Fruit fly (Drosophila melanogaster) whole organism, prepupa: ENCODE measurements around the gene CG15525.

Experiments
- CG10631 ChIP-seq: fragments of 200-800 bp; sonication (Bioruptor generic); optimal IDR thresholded peaks from 2 replicates; lab custom pipeline; 2016; ENCODE audit warnings: missing biosample characterization, missing genetic modification characterization
- CG10669 ChIP-seq: fragments of 200-800 bp; sonication (Bioruptor generic); optimal IDR thresholded peaks from 3 replicates; lab custom pipeline; 2018; ENCODE audit warnings: missing biosample characterization, mild to moderate bottlenecking, missing genetic modification characterization, moderate library complexity
- CG11294 ChIP-seq: fragments of 200-800 bp; sonication (Bioruptor generic); IDR thresholded peaks from 2 replicates; pipeline ENCODE4 v1.3.6; 2022; ENCODE audit warnings: missing biosample characterization, missing genetic modification characterization
- CG11762 ChIP-seq: fragments of 200-800 bp; sonication (Bioruptor generic); optimal IDR thresholded peaks from 3 replicates; lab custom pipeline; 2016; ENCODE audit warnings: missing biosample characterization, missing genetic modification characterization; ENCODE audit not compliant: insufficient read depth
- CG15336 ChIP-seq: fragments of 200-800 bp; sonication (Bioruptor generic); IDR thresholded peaks from 2 replicates; pipeline ENCODE4 v1.3.6; 2022; ENCODE audit warnings: missing biosample characterization, missing genetic modification characterization
- CG16779 ChIP-seq: fragments of 200-800 bp; sonication (Bioruptor generic); optimal IDR thresholded peaks from 3 replicates; lab custom pipeline; 2017; ENCODE audit warnings: missing biosample characterization, mild to moderate bottlenecking, missing genetic modification characterization
- CG31627 ChIP-seq: fragments of 200-800 bp; sonication (Bioruptor generic); optimal IDR thresholded peaks from 3 replicates; lab custom pipeline; 2016; ENCODE audit warnings: missing biosample characterization, missing genetic modification characterization
- CG32006 ChIP-seq: fragments of 200-800 bp; sonication (Bioruptor generic); optimal IDR thresholded peaks from 3 replicates; lab custom pipeline; 2017; ENCODE audit warnings: missing biosample characterization, mild to moderate bottlenecking, missing genetic modification characterization
- CG34406 ChIP-seq: fragments of 200-800 bp; sonication (Bioruptor generic); optimal IDR thresholded peaks from 3 replicates; lab custom pipeline; 2016; ENCODE audit warnings: missing biosample characterization, missing genetic modification characterization
- CG3919 ChIP-seq: fragments of 200-800 bp; sonication (Bioruptor generic); optimal IDR thresholded peaks from 3 replicates; lab custom pipeline; 2016; ENCODE audit warnings: missing biosample characterization, missing genetic modification characterization
- CG6163 ChIP-seq: fragments of 200-800 bp; sonication (Bioruptor generic); IDR thresholded peaks from 3 replicates; pipeline ENCODE4 v1.3.6; 2022; ENCODE audit warnings: missing biosample characterization, missing genetic modification characterization
- CG6276 ChIP-seq: fragments of 200-800 bp; sonication (Bioruptor generic); optimal IDR thresholded peaks from 2 replicates; lab custom pipeline; 2017; ENCODE audit warnings: missing biosample characterization, mild to moderate bottlenecking, missing genetic modification characterization
- CG6808 ChIP-seq: fragments of 200-800 bp; sonication (Bioruptor generic); optimal IDR thresholded peaks from 3 replicates; lab custom pipeline; 2017; ENCODE audit warnings: missing biosample characterization, missing genetic modification characterization, mild to moderate bottlenecking, moderate library complexity, missing genetic modification reagents
- CG8119 ChIP-seq: fragments of 200-800 bp; sonication (Bioruptor generic); IDR thresholded peaks from 3 replicates; pipeline ENCODE4 v1.3.6; 2022; ENCODE audit warnings: missing biosample characterization, missing genetic modification characterization
- Eip78C ChIP-seq: fragments of 200-800 bp; sonication (Bioruptor generic); peaks from one replicate; lab custom pipeline; 2016; ENCODE audit warnings: missing biosample characterization, missing genetic modification characterization
- Hr38 ChIP-seq: sonication (Bioruptor generic); optimal IDR thresholded peaks from 2 replicates; lab custom pipeline; 2016; ENCODE audit warnings: missing biosample characterization, missing genetic modification characterization
- Hr4 ChIP-seq: fragments of 200-800 bp; sonication (Bioruptor generic); optimal IDR thresholded peaks from 3 replicates; lab custom pipeline; 2016; ENCODE audit warnings: missing biosample characterization, missing genetic modification characterization
- Met ChIP-seq: fragments of 200-800 bp; sonication (Bioruptor generic); optimal IDR thresholded peaks from 3 replicates; lab custom pipeline; 2016; ENCODE audit warnings: missing biosample characterization, missing genetic modification characterization
- OdsH ChIP-seq: fragments of 200-800 bp; sonication (Bioruptor generic); optimal IDR thresholded peaks from 3 replicates; lab custom pipeline; 2016; ENCODE audit warnings: missing biosample characterization, missing genetic modification characterization
- Sox102F ChIP-seq: fragments of 200-800 bp; sonication (Bioruptor generic); optimal IDR thresholded peaks from 2 replicates; lab custom pipeline; 2016; ENCODE audit warnings: missing biosample characterization, mild to moderate bottlenecking, missing genetic modification characterization
- Sox14 ChIP-seq: fragments of 200-800 bp; sonication (Bioruptor generic); optimal IDR thresholded peaks from 3 replicates; lab custom pipeline; 2016; ENCODE audit warnings: missing biosample characterization, missing genetic modification characterization
- Sox15 ChIP-seq: fragments of 200-800 bp; sonication (Bioruptor generic); optimal IDR thresholded peaks from 3 replicates; lab custom pipeline; 2016; ENCODE audit warnings: missing biosample characterization, missing genetic modification characterization
- achi ChIP-seq: fragments of 200-800 bp; sonication (Bioruptor generic); optimal IDR thresholded peaks from 3 replicates; lab custom pipeline; 2016; ENCODE audit warnings: missing biosample characterization, missing genetic modification characterization
- acj6 ChIP-seq: fragments of 200-800 bp; sonication (Bioruptor generic); optimal IDR thresholded peaks from 3 replicates; lab custom pipeline; 2016; ENCODE audit warnings: missing biosample characterization, missing genetic modification characterization
- dac ChIP-seq: fragments of 200-800 bp; sonication (Bioruptor generic); optimal IDR thresholded peaks from 2 replicates; lab custom pipeline; 2017; ENCODE audit warnings: missing biosample characterization, mild to moderate bottlenecking, missing genetic modification characterization
- dsx ChIP-seq: fragments of 200-800 bp; optimal IDR thresholded peaks from 3 replicates; lab custom pipeline; 2019; ENCODE audit warnings: missing biosample characterization, mild to moderate bottlenecking, missing genetic modification characterization, moderate library complexity; ENCODE audit not compliant: poor library complexity, severe bottlenecking
- eg ChIP-seq: fragments of 200-800 bp; sonication (Bioruptor generic); IDR thresholded peaks from 3 replicates; pipeline ENCODE4 v1.3.6; 2022; ENCODE audit warnings: missing biosample characterization, missing genetic modification characterization
- esn ChIP-seq: fragments of 200-800 bp; sonication (Bioruptor generic); optimal IDR thresholded peaks from 2 replicates; lab custom pipeline; 2016; ENCODE audit warnings: missing biosample characterization, mild to moderate bottlenecking, missing genetic modification characterization, moderate library complexity
- fkh ChIP-seq: fragments of 200-800 bp; sonication (Bioruptor generic); optimal IDR thresholded peaks from 3 replicates; lab custom pipeline; 2017; ENCODE audit warnings: missing biosample characterization, mild to moderate bottlenecking, missing genetic modification characterization, moderate library complexity
- net ChIP-seq: fragments of 200-800 bp; sonication (Bioruptor generic); optimal IDR thresholded peaks from 3 replicates; lab custom pipeline; 2016; ENCODE audit warnings: missing biosample characterization, missing genetic modification characterization
- salr ChIP-seq, 2 experiments: fragments of 200-800 bp; sonication (Bioruptor generic); optimal IDR thresholded peaks; 3 replicates each; lab custom pipeline; 2016 to 2018; ENCODE audit warnings: missing biosample characterization in 2 of 2, missing genetic modification characterization in 2 of 2, mild to moderate bottlenecking in 1 of 2
- svp ChIP-seq: fragments of 200-800 bp; sonication (Bioruptor generic); peaks from one replicate; lab custom pipeline; 2016; ENCODE audit warnings: missing biosample characterization, missing genetic modification characterization
- vri ChIP-seq: fragments of 200-800 bp; sonication (Bioruptor generic); optimal IDR thresholded peaks from 3 replicates; lab custom pipeline; 2016; ENCODE audit warnings: missing biosample characterization, mild to moderate bottlenecking, missing genetic modification characterization

The CG15525 gene

dm6 chr3R:30013909-30014308 is 16.4 kb upstream of the CG15525 start (continued):
- TF ChIP-seq Sox14 (GFP tag; lab: Kevin White, UChicago) (peak; percentile 6), CG16779 (tag; lab: Kevin White, UChicago) (peak; percentile 75)

dm6 chr3R:30012602-30013489 is 15.4 kb upstream of the CG15525 start:
- TF ChIP-seq esn = no peak
- no peak for TF ChIP-seq CG10669 (GFP tag; lab: Kevin White, UChicago)
- TF ChIP-seq CG31627 (GFP tag; lab: Kevin White, UChicago) = peak; percentile 17
- TF ChIP-seq CG6163 (GFP tag; lab: Robert Waterston, UW) = peak; percentile 59
- TF ChIP-seq dsx (GFP tag; lab: Kevin White, UChicago) = no peak
- no peak for TF ChIP-seq CG6276 (GFP tag; lab: Kevin White, UChicago)
- TF ChIP-seq eg (GFP tag; lab: Robert Waterston, UW) = peak; percentile 62
- peak; percentile 46; the same call in 1 of the 3 replicates for TF ChIP-seq CG8119
- TF ChIP-seq salr (GFP tag; optimal IDR thresholded peaks at IDR 0.05; lab: Kevin White, UChicago) = peak in 1 of 2 experiments; percentile 13
- peak; percentile 64 for TF ChIP-seq CG15336
- peak; percentile 25 for TF ChIP-seq OdsH
- TF ChIP-seq CG6808 = no peak
- TF ChIP-seq net = peak; percentile 23
- no peak for TF ChIP-seq CG11762
- TF ChIP-seq dac (GFP tag; lab: Kevin White, UChicago) = no peak
- TF ChIP-seq CG32006 (GFP tag; lab: Kevin White, UChicago) = peak; percentile 53
- peak; percentile 44 for TF ChIP-seq svp (GFP tag; lab: Kevin White, UChicago)
- peak; percentile 32 for TF ChIP-seq achi (GFP tag; lab: Kevin White, UChicago)
- TF ChIP-seq acj6 (GFP tag; lab: Kevin White, UChicago) = no peak
- peak; percentile 69 for TF ChIP-seq Eip78C (GFP tag; lab: Kevin White, UChicago)
- TF ChIP-seq Hr4 (GFP tag; lab: Kevin White, UChicago) = peak; percentile 55
- TF ChIP-seq vri (GFP tag; lab: Kevin White, UChicago) = peak; percentile 68
- no peak for TF ChIP-seq CG34406 (GFP tag; lab: Kevin White, UChicago)
- peak; percentile 27 for TF ChIP-seq Sox14 (GFP tag; lab: Kevin White, UChicago)
- peak; percentile 70 for TF ChIP-seq fkh
- TF ChIP-seq Sox15 = no peak
- TF ChIP-seq CG11294 (GFP tag; lab: Robert Waterston, UW) = peak; percentile 34; the same call in 1 of the 2 replicates

dm6 chr3R:30009173-30009572 is 11.7 kb upstream of the CG15525 start, which contains the start of gene CG7912:
Gene CG7912 (minus strand): TSS chr3R:30009189.
- TF ChIP-seq vri (GFP tag; lab: Kevin White, UChicago) (no peak), salr (GFP tag; optimal IDR thresholded peaks at IDR 0.05; lab: Kevin White, UChicago) (no peak), Eip78C (GFP tag; lab: Kevin White, UChicago) (no peak), OdsH (no peak), CG3919 (GFP tag; lab: Kevin White, UChicago) (no peak), Hr38 (GFP tag; lab: Kevin White, UChicago) (no peak), CG10631 (GFP tag; lab: Kevin White, UChicago) (no peak), CG6808 (no peak), CG11762 (no peak), Sox102F (GFP tag; lab: Kevin White, UChicago) (no peak), Met (GFP tag; lab: Kevin White, UChicago) (no peak), CG15336 (no peak), Sox15 (no peak), CG34406 (GFP tag; lab: Kevin White, UChicago) (no peak), CG11294 (GFP tag; lab: Robert Waterston, UW) (no peak)
